Fruit fly (Drosophila melanogaster) whole organism, embryonic: Measurements from ENCODE around the gene CG5326.
A peak's percentile ranks its signal among the peaks of the same experiment; 100 is the strongest.

Experiments
- B-H1 ChIP-seq: fragments of 200-800 bp; sonication (Bioruptor generic); IDR thresholded peaks from 3 replicates; pipeline ENCODE4 v1.3.6; 2022; ENCODE audit warnings: missing biosample characterization, missing genetic modification characterization
- CG11456 ChIP-seq: fragments of 200-800 bp; sonication (Bioruptor generic); IDR thresholded peaks from 3 replicates; pipeline ENCODE4 v1.3.6; 2022; ENCODE audit warnings: missing biosample characterization, missing genetic modification characterization
- CG1233 ChIP-seq: fragments of 200-800 bp; sonication (Bioruptor generic); optimal IDR thresholded peaks from 4 replicates; lab custom pipeline; 2018; ENCODE audit warnings: missing biosample characterization, mild to moderate bottlenecking, missing genetic modification characterization
- CG12942 ChIP-seq: fragments of 200-800 bp; sonication (Bioruptor generic); optimal IDR thresholded peaks from 3 replicates; lab custom pipeline; 2016; ENCODE audit warnings: missing biosample characterization, missing genetic modification characterization
- CG13424 ChIP-seq: fragments of 200-800 bp; sonication (Bioruptor generic); optimal IDR thresholded peaks from 2 replicates; lab custom pipeline; 2019; ENCODE audit warnings: missing biosample characterization, mild to moderate bottlenecking, missing genetic modification characterization, moderate library complexity
- CG17359 ChIP-seq: fragments of 200-800 bp; sonication (Bioruptor generic); optimal IDR thresholded peaks from 3 replicates; lab custom pipeline; 2018; ENCODE audit warnings: missing biosample characterization, mild to moderate bottlenecking, missing genetic modification characterization, moderate library complexity
- CG2129 ChIP-seq: fragments of 200-800 bp; sonication (Bioruptor generic); IDR thresholded peaks from 2 replicates; pipeline ENCODE4 v1.3.6; 2022; ENCODE audit warnings: missing biosample characterization, missing genetic modification characterization; ENCODE audit not compliant: partially characterized antibody
- CG2875 ChIP-seq: fragments of 200-800 bp; sonication (Bioruptor generic); optimal IDR thresholded peaks from 2 replicates; lab custom pipeline; 2017; ENCODE audit warnings: missing biosample characterization, mild to moderate bottlenecking, missing genetic modification characterization, missing genetic modification reagents
- CG3065 ChIP-seq: fragments of 200-800 bp; sonication (Bioruptor generic); optimal IDR thresholded peaks from 2 replicates; lab custom pipeline; 2016; ENCODE audit warnings: missing biosample characterization, missing genetic modification characterization
- CG33213 ChIP-seq: fragments of 200-800 bp; sonication (Bioruptor generic); optimal IDR thresholded peaks from 3 replicates; lab custom pipeline; 2016; ENCODE audit warnings: missing biosample characterization, missing genetic modification characterization
- CG34422 ChIP-seq: fragments of 200-800 bp; sonication (Bioruptor generic); IDR thresholded peaks from 3 replicates; pipeline ENCODE4 v1.3.6; 2022; ENCODE audit warnings: missing biosample characterization, missing genetic modification characterization
- CG5245 ChIP-seq: fragments of 200-800 bp; sonication (Bioruptor generic); optimal IDR thresholded peaks from 3 replicates; lab custom pipeline; 2016; ENCODE audit warnings: missing biosample characterization, missing genetic modification characterization
- CG6813 ChIP-seq: fragments of 200-800 bp; sonication (Bioruptor generic); optimal IDR thresholded peaks from 2 replicates; lab custom pipeline; 2017; ENCODE audit warnings: missing biosample characterization, missing genetic modification characterization, mild to moderate bottlenecking, moderate library complexity, missing genetic modification reagents
- CG8290 ChIP-seq, 3 experiments: fragments of 200-800 bp; sonication (Bioruptor generic); optimal IDR thresholded peaks; 2 replicates each; lab custom pipeline; 2016 to 2019; ENCODE audit warnings: missing biosample characterization in 3 of 3, missing genetic modification characterization in 3 of 3, mild to moderate bottlenecking in 2 of 3, moderate library complexity in 1 of 3
- CG8944 ChIP-seq: fragments of 200-800 bp; sonication (Bioruptor generic); optimal IDR thresholded peaks from 3 replicates; lab custom pipeline; 2016; ENCODE audit warnings: missing biosample characterization, missing genetic modification characterization
- CG9797 ChIP-seq: fragments of 200-800 bp; sonication (Bioruptor generic); optimal IDR thresholded peaks from 3 replicates; lab custom pipeline; 2018; ENCODE audit warnings: missing biosample characterization, mild to moderate bottlenecking, missing genetic modification characterization
- CG9932 ChIP-seq: fragments of 200-800 bp; sonication (Bioruptor generic); IDR thresholded peaks from 2 replicates; pipeline ENCODE4 v1.3.6; 2022; ENCODE audit warnings: missing biosample characterization, missing genetic modification characterization
- Dbx ChIP-seq: fragments of 200-800 bp; sonication (Bioruptor generic); IDR thresholded peaks from 3 replicates; pipeline ENCODE4 v1.3.6; 2022; ENCODE audit warnings: missing biosample characterization, missing genetic modification characterization
- Dfd ChIP-seq, 2 experiments: fragments of >200 bp; optimal IDR thresholded peaks; 2 replicates each; lab custom pipeline; 2017; ENCODE audit warnings: missing biosample characterization in 2 of 2, missing genetic modification characterization in 2 of 2
- Doc3 ChIP-seq: fragments of 200-800 bp; sonication (Bioruptor generic); IDR thresholded peaks from 3 replicates; pipeline ENCODE4 v1.3.6; 2022; ENCODE audit warnings: missing biosample characterization, missing genetic modification characterization; ENCODE audit not compliant: partially characterized antibody
- Fer3 ChIP-seq: fragments of 200-800 bp; sonication (Bioruptor generic); optimal IDR thresholded peaks from 2 replicates; lab custom pipeline; 2018; ENCODE audit warnings: missing biosample characterization, mild to moderate bottlenecking, missing genetic modification characterization, moderate library complexity
- Gsc ChIP-seq: fragments of 200-800 bp; sonication (Bioruptor generic); IDR thresholded peaks from 2 replicates; pipeline ENCODE4 v1.3.6; 2022; ENCODE audit warnings: missing biosample characterization, missing genetic modification characterization
- Hand ChIP-seq: fragments of 200-800 bp; sonication (Bioruptor generic); optimal IDR thresholded peaks from 2 replicates; lab custom pipeline; 2017; ENCODE audit warnings: mild to moderate bottlenecking, missing biosample characterization, missing genetic modification reagents, missing genetic modification characterization
- Hr39 ChIP-seq: fragments of >200 bp; optimal IDR thresholded peaks from 2 replicates; lab custom pipeline; 2017
- Meics ChIP-seq: fragments of 200-800 bp; sonication (Bioruptor generic); optimal IDR thresholded peaks from 2 replicates; lab custom pipeline; 2017; ENCODE audit warnings: missing biosample characterization, mild to moderate bottlenecking, missing genetic modification characterization
- Optix ChIP-seq: fragments of 200-800 bp; sonication (Bioruptor generic); IDR thresholded peaks from 3 replicates; pipeline ENCODE4 v1.3.6; 2022; ENCODE audit warnings: missing biosample characterization, missing genetic modification characterization
- Ravus ChIP-seq: fragments of 200-800 bp; sonication (Bioruptor generic); IDR thresholded peaks from 2 replicates; pipeline ENCODE4 v1.3.6; 2022; ENCODE audit warnings: missing biosample characterization, missing genetic modification characterization
- Rfx ChIP-seq: fragments of 200-800 bp; sonication (Bioruptor generic); IDR thresholded peaks from 2 replicates; pipeline ENCODE4 v1.3.6; 2022; ENCODE audit warnings: missing biosample characterization, missing genetic modification characterization
- Sry-δ ChIP-seq: fragments of 200-800 bp; sonication (Bioruptor generic); optimal IDR thresholded peaks from 2 replicates; lab custom pipeline; 2016; ENCODE audit warnings: missing biosample characterization, missing genetic modification characterization
- ab ChIP-seq: fragments of 200-800 bp; sonication (Bioruptor generic); optimal IDR thresholded peaks from 2 replicates; lab custom pipeline; 2016; ENCODE audit warnings: missing biosample characterization, missing genetic modification characterization
- al ChIP-seq: fragments of 200-800 bp; sonication (Bioruptor generic); IDR thresholded peaks from 2 replicates; pipeline ENCODE4 v1.3.6; 2022; ENCODE audit warnings: missing biosample characterization, missing genetic modification characterization
- ase ChIP-seq: fragments of 200-800 bp; sonication (Bioruptor generic); IDR thresholded peaks from 3 replicates; pipeline ENCODE4 v1.3.6; 2022; ENCODE audit warnings: missing biosample characterization, missing genetic modification characterization
- ash1 ChIP-seq: fragments of 200-800 bp; sonication (Bioruptor generic); optimal IDR thresholded peaks from 2 replicates; lab custom pipeline; 2018; ENCODE audit warnings: missing biosample characterization, mild to moderate bottlenecking, missing genetic modification characterization
- chif ChIP-seq, 2 experiments: fragments of 200-800 bp; sonication (Bioruptor generic); optimal IDR thresholded peaks; 3 replicates each; lab custom pipeline; 2016; ENCODE audit warnings: missing biosample characterization in 2 of 2, missing genetic modification characterization in 2 of 2
- chinmo ChIP-seq: fragments of 200-800 bp; sonication (Bioruptor generic); IDR thresholded peaks from 4 replicates; pipeline ENCODE4 v1.3.6; 2022; ENCODE audit warnings: missing biosample characterization, missing genetic modification characterization; ENCODE audit not compliant: partially characterized antibody
- da ChIP-seq: fragments of 200-800 bp; sonication (Bioruptor generic); optimal IDR thresholded peaks from 2 replicates; lab custom pipeline; 2016; ENCODE audit warnings: missing biosample characterization, missing genetic modification characterization
- esg ChIP-seq: fragments of 200-800 bp; sonication (Bioruptor generic); conservative IDR thresholded peaks from 2 replicates; pipeline ENCODE4 v1.3.6; 2022; ENCODE audit warnings: missing biosample characterization, missing genetic modification characterization
- eve ChIP-seq, 2 experiments: fragments of >200 bp; optimal IDR thresholded peaks; 2 replicates each; lab custom pipeline; 2017; ENCODE audit warnings: missing biosample characterization in 2 of 2, missing genetic modification characterization in 2 of 2
- fru ChIP-seq: fragments of >200 bp; optimal IDR thresholded peaks from 2 replicates; lab custom pipeline; 2017
- gcm2 ChIP-seq: fragments of 200-800 bp; sonication (Bioruptor generic); optimal IDR thresholded peaks from 2 replicates; lab custom pipeline; 2016; ENCODE audit warnings: missing biosample characterization, missing genetic modification characterization
- gro ChIP-seq: fragments of 200-800 bp; sonication (Bioruptor generic); optimal IDR thresholded peaks from 2 replicates; lab custom pipeline; 2016; ENCODE audit warnings: missing biosample characterization, missing genetic modification characterization
- h ChIP-seq: fragments of >200 bp; optimal IDR thresholded peaks from 2 replicates; lab custom pipeline; 2017
- ind ChIP-seq: fragments of 200-800 bp; sonication (Bioruptor generic); optimal IDR thresholded peaks from 3 replicates; lab custom pipeline; 2016; ENCODE audit warnings: missing biosample characterization, missing genetic modification characterization
- kni ChIP-seq: fragments of 200-800 bp; sonication (Bioruptor generic); optimal IDR thresholded peaks from 3 replicates; lab custom pipeline; 2017; ENCODE audit warnings: mild to moderate bottlenecking, missing biosample characterization, missing genetic modification reagents, missing genetic modification characterization
- oc ChIP-seq: fragments of 200-800 bp; sonication (Bioruptor generic); optimal IDR thresholded peaks from 2 replicates; lab custom pipeline; 2018; ENCODE audit warnings: missing biosample characterization, mild to moderate bottlenecking, missing genetic modification characterization, moderate library complexity
- org-1 ChIP-seq: fragments of 200-800 bp; sonication (Bioruptor generic); optimal IDR thresholded peaks from 2 replicates; lab custom pipeline; 2017; ENCODE audit warnings: missing biosample characterization, missing genetic modification characterization
- schlank ChIP-seq: fragments of 200-800 bp; sonication (Bioruptor generic); optimal IDR thresholded peaks from 2 replicates; lab custom pipeline; 2018; ENCODE audit warnings: missing biosample characterization, mild to moderate bottlenecking, missing genetic modification characterization
- sd ChIP-seq: fragments of 200-800 bp; sonication (Bioruptor generic); optimal IDR thresholded peaks from 3 replicates; lab custom pipeline; 2018; ENCODE audit warnings: missing biosample characterization, mild to moderate bottlenecking, missing genetic modification characterization, moderate library complexity
- sima ChIP-seq: fragments of 200-800 bp; sonication (Bioruptor generic); optimal IDR thresholded peaks from 2 replicates; lab custom pipeline; 2016; ENCODE audit warnings: missing biosample characterization, missing genetic modification characterization
- slbo ChIP-seq: fragments of 200-800 bp; sonication (Bioruptor generic); IDR thresholded peaks from 2 replicates; pipeline ENCODE4 v1.3.6; 2022; ENCODE audit warnings: missing biosample characterization, missing genetic modification characterization
- tll ChIP-seq, 2 experiments: fragments of 200-800 bp in 1 of 2; fragments of >200 bp in 1 of 2; sonication (Bioruptor generic) in 1 of 2; optimal IDR thresholded peaks; 2 replicates each; lab custom pipeline; 2017 to 2019; ENCODE audit warnings: missing biosample characterization in 2 of 2, missing genetic modification characterization in 2 of 2, mild to moderate bottlenecking in 1 of 2, moderate library complexity in 1 of 2
- vvl ChIP-seq: fragments of 200-800 bp; sonication (Bioruptor generic); IDR thresholded peaks from 2 replicates; pipeline ENCODE4 v1.3.6; 2022; ENCODE audit warnings: missing biosample characterization, missing genetic modification characterization
- zfh1 ChIP-seq: fragments of 200-800 bp; sonication (Bioruptor generic); IDR thresholded peaks from 3 replicates; pipeline ENCODE4 v1.3.6; 2022; ENCODE audit warnings: missing biosample characterization, missing genetic modification characterization

The CG5326 gene

DNA sequence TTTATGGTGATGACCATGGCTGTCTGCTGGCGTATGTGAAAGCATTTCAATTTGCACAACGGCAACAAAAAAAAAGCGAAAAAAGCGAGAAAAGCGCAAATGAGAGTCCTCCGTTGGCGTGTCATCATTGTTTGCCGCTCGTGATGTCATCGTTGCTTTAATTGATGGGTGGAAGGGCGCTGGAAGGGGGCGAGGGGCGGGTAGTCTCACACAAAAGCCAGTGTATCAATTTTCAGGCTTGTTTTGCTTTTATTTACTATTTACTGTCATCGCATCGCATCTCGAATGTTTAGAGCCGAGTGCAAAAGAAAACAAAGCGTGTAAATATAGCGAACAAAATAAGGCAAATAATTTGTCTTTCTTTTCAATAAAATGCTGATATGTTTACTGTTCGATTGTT, 49.6 kb upstream of the CG5326 start (continued):
- TF ChIP-seq Meics (GFP tag; lab: Kevin White, UChicago) (peak; percentile 18), ab (no peak), Hr39 (lab: Kevin White, UChicago) (no peak), sd (no peak), CG2129 (GFP tag; lab: Robert Waterston, UW) (no peak), ase (GFP tag; lab: Robert Waterston, UW) (no peak), CG13424 (peak; percentile 28), sima (GFP tag; lab: Kevin White, UChicago) (no peak), zfh1 (GFP tag; lab: Robert Waterston, UW) (0 out of 3 replicates have a peak, but pooled peaks have one; percentile 10), slbo (GFP tag; lab: Robert Waterston, UW) (no peak), CG9797 (no peak), Hand (no peak), schlank (tag; lab: Kevin White, UChicago) (no peak), CG8944 (GFP tag; lab: Kevin White, UChicago) (no peak), Sry-δ (GFP tag; lab: Kevin White, UChicago) (no peak), ash1 (GFP tag; lab: Kevin White, UChicago) (no peak), CG17359 (tag; lab: Kevin White, UChicago) (peak; percentile 79), CG11456 (GFP tag; lab: Robert Waterston, UW) (no peak), oc (peak; percentile 48), Optix (no peak), Doc3 (no peak), CG1233 (GFP tag; lab: Kevin White, UChicago) (peak; percentile 60), Dfd (GFP tag; optimal IDR thresholded peaks at IDR 0.05; lab: Kevin White, UChicago) (no peak), Dbx (GFP tag; lab: Robert Waterston, UW) (no peak), gcm2 (GFP tag; lab: Kevin White, UChicago) (no peak), Rfx (no peak), chif (GFP tag; optimal IDR thresholded peaks at IDR 0.05; lab: Kevin White, UChicago) (peak; percentile 2 to 31), CG2875 (GFP tag; lab: Kevin White, UChicago) (peak; percentile 78), eve (GFP tag; optimal IDR thresholded peaks at IDR 0.05; lab: Kevin White, UChicago) (no peak), da (GFP tag; lab: Kevin White, UChicago) (no peak), Gsc (GFP tag; lab: Robert Waterston, UW) (no peak), Ravus (GFP tag; lab: Robert Waterston, UW) (no peak), Fer3 (tag; lab: Kevin White, UChicago) (peak; percentile 32), gro (no peak), vvl (GFP tag; lab: Robert Waterston, UW) (peak; percentile 30; the same call in 1 of the 2 replicates), ind (GFP tag; lab: Kevin White, UChicago) (no peak), h (lab: Kevin White, UChicago) (no peak), CG6813 (GFP tag; lab: Kevin White, UChicago) (peak; percentile 72), chinmo (GFP tag; lab: Robert Waterston, UW) (0 out of 4 replicates have a peak, but pooled peaks have one; percentile 11), esg (GFP tag; lab: Robert Waterston, UW) (no peak), fru (no peak), kni (GFP tag; lab: Kevin White, UChicago) (no peak), CG9932 (GFP tag; lab: Robert Waterston, UW) (no peak), CG34422 (no peak), B-H1 (GFP tag; lab: Robert Waterston, UW) (no peak), org-1 (GFP tag; lab: Kevin White, UChicago) (peak; percentile 33), CG5245 (GFP tag; lab: Kevin White, UChicago) (no peak), CG33213 (GFP tag; lab: Kevin White, UChicago) (no peak), CG12942 (GFP tag; lab: Kevin White, UChicago) (no peak), CG8290 (GFP tag; optimal IDR thresholded peaks at IDR 0.05; lab: Kevin White, UChicago) (no peak), CG8290 (tag; optimal IDR thresholded peaks at IDR 0.05; lab: Kevin White, UChicago) (peak in 1 of 2 experiments; percentile 63), al (no peak), CG3065 (GFP tag; lab: Kevin White, UChicago) (no peak), tll (GFP tag; optimal IDR thresholded peaks at IDR 0.05; lab: Kevin White, UChicago) (no peak)
